Fruit fly (Drosophila melanogaster) whole organism, embryonic: ENCODE results near the gene CG32857.

ENCODE experiments used
- Abd-B ChIP-seq: fragments of 200-800 bp; sonication (Bioruptor generic); optimal IDR thresholded peaks from 2 replicates; lab custom pipeline; 2018; ENCODE audit warnings: missing biosample characterization, mild to moderate bottlenecking, missing genetic modification characterization, moderate library complexity
- Antp ChIP-seq: fragments of 200-800 bp; sonication (Bioruptor generic); optimal IDR thresholded peaks from 3 replicates; lab custom pipeline; 2016; ENCODE audit warnings: missing biosample characterization, missing genetic modification characterization
- Atf3 ChIP-seq: fragments of 200-800 bp; sonication (Bioruptor generic); optimal IDR thresholded peaks from 3 replicates; lab custom pipeline; 2016; ENCODE audit warnings: missing biosample characterization, missing genetic modification characterization
- CG12744 ChIP-seq: fragments of 200-800 bp; sonication (Bioruptor generic); optimal IDR thresholded peaks from 2 replicates; lab custom pipeline; 2016; ENCODE audit warnings: missing biosample characterization, missing genetic modification characterization
- CG13624 ChIP-seq: fragments of 200-800 bp; sonication (Bioruptor generic); optimal IDR thresholded peaks from 2 replicates; lab custom pipeline; 2016; ENCODE audit warnings: missing biosample characterization, missing genetic modification characterization
- CG14710 ChIP-seq: fragments of 200-800 bp; sonication (Bioruptor generic); optimal IDR thresholded peaks from 3 replicates; lab custom pipeline; 2019; ENCODE audit warnings: missing biosample characterization, mild to moderate bottlenecking, missing genetic modification characterization, moderate library complexity
- CG15073 ChIP-seq: fragments of 200-800 bp; sonication (Bioruptor generic); optimal IDR thresholded peaks from 2 replicates; lab custom pipeline; 2016; ENCODE audit warnings: missing biosample characterization, missing genetic modification characterization
- CG1529 ChIP-seq: fragments of 200-800 bp; sonication (Bioruptor generic); optimal IDR thresholded peaks from 3 replicates; lab custom pipeline; 2018; ENCODE audit warnings: missing biosample characterization, missing genetic modification characterization
- CG17328 ChIP-seq: fragments of 200-800 bp; sonication (Bioruptor generic); IDR thresholded peaks from 2 replicates; pipeline ENCODE4 v1.3.6; 2022; ENCODE audit warnings: missing biosample characterization, missing genetic modification characterization
- CG2120 ChIP-seq: fragments of 200-800 bp; sonication (Bioruptor generic); optimal IDR thresholded peaks from 3 replicates; lab custom pipeline; 2016; ENCODE audit warnings: missing biosample characterization, missing genetic modification characterization
- CG2199 ChIP-seq: fragments of 200-800 bp; sonication (Bioruptor generic); IDR thresholded peaks from 3 replicates; pipeline ENCODE4 v1.3.6; 2022; ENCODE audit warnings: missing biosample characterization, missing genetic modification characterization
- CG31365 ChIP-seq: fragments of 200-800 bp; sonication (Bioruptor generic); optimal IDR thresholded peaks from 2 replicates; lab custom pipeline; 2018; ENCODE audit warnings: missing biosample characterization, mild to moderate bottlenecking, missing genetic modification characterization
- CG33557 ChIP-seq: fragments of 200-800 bp; sonication (Bioruptor generic); optimal IDR thresholded peaks from 2 replicates; lab custom pipeline; 2019; ENCODE audit warnings: missing biosample characterization, mild to moderate bottlenecking, missing genetic modification characterization, moderate library complexity
- CG6689 ChIP-seq: fragments of 200-800 bp; sonication (Bioruptor generic); IDR thresholded peaks from 2 replicates; pipeline ENCODE4 v1.3.6; 2022; ENCODE audit warnings: missing biosample characterization, missing genetic modification characterization
- CG7928 ChIP-seq: fragments of 200-800 bp; sonication (Bioruptor generic); optimal IDR thresholded peaks from 2 replicates; lab custom pipeline; 2017; ENCODE audit warnings: missing biosample characterization, mild to moderate bottlenecking, missing genetic modification characterization
- CG8290 ChIP-seq, 3 experiments: fragments of 200-800 bp; sonication (Bioruptor generic); optimal IDR thresholded peaks; 2 replicates each; lab custom pipeline; 2016 to 2019; ENCODE audit warnings: missing biosample characterization in 3 of 3, missing genetic modification characterization in 3 of 3, mild to moderate bottlenecking in 2 of 3, moderate library complexity in 1 of 3
- CG9817 ChIP-seq: fragments of 200-800 bp; sonication (Bioruptor generic); optimal IDR thresholded peaks from 2 replicates; lab custom pipeline; 2018; ENCODE audit warnings: missing biosample characterization, mild to moderate bottlenecking, missing genetic modification characterization, moderate library complexity
- D19B ChIP-seq: fragments of 200-800 bp; sonication (Bioruptor generic); optimal IDR thresholded peaks from 2 replicates; lab custom pipeline; 2017; ENCODE audit warnings: missing biosample characterization, mild to moderate bottlenecking, missing genetic modification characterization
- Dek ChIP-seq: fragments of 200-800 bp; sonication (Bioruptor generic); optimal IDR thresholded peaks from 3 replicates; lab custom pipeline; 2019; ENCODE audit warnings: missing biosample characterization, mild to moderate bottlenecking, missing genetic modification characterization, moderate library complexity
- Dip2 ChIP-seq: fragments of 200-800 bp; sonication (Bioruptor generic); IDR thresholded peaks from 2 replicates; pipeline ENCODE4 v1.3.6; 2022; ENCODE audit warnings: missing biosample characterization, missing genetic modification characterization
- Dip3 ChIP-seq: fragments of 200-800 bp; sonication (Bioruptor generic); optimal IDR thresholded peaks from 3 replicates; lab custom pipeline; 2016; ENCODE audit warnings: missing biosample characterization, missing genetic modification characterization
- Doc3 ChIP-seq: fragments of 200-800 bp; sonication (Bioruptor generic); IDR thresholded peaks from 3 replicates; pipeline ENCODE4 v1.3.6; 2022; ENCODE audit warnings: missing biosample characterization, missing genetic modification characterization; ENCODE audit not compliant: partially characterized antibody
- Fer3 ChIP-seq: fragments of 200-800 bp; sonication (Bioruptor generic); optimal IDR thresholded peaks from 2 replicates; lab custom pipeline; 2018; ENCODE audit warnings: missing biosample characterization, mild to moderate bottlenecking, missing genetic modification characterization, moderate library complexity
- GATAe ChIP-seq: fragments of 200-800 bp; sonication (Bioruptor generic); conservative IDR thresholded peaks from 2 replicates; pipeline ENCODE4 v1.3.6; 2022; ENCODE audit warnings: missing biosample characterization, missing genetic modification characterization
- PHDP ChIP-seq: fragments of 200-800 bp; sonication (Bioruptor generic); optimal IDR thresholded peaks from 3 replicates; lab custom pipeline; 2018; ENCODE audit warnings: missing biosample characterization, mild to moderate bottlenecking, missing genetic modification characterization, moderate library complexity
- Sox100B ChIP-seq: fragments of 200-800 bp; sonication (Bioruptor generic); optimal IDR thresholded peaks from 3 replicates; lab custom pipeline; 2018; ENCODE audit warnings: missing biosample characterization, mild to moderate bottlenecking, missing genetic modification characterization
- Sry-δ ChIP-seq: fragments of 200-800 bp; sonication (Bioruptor generic); optimal IDR thresholded peaks from 2 replicates; lab custom pipeline; 2016; ENCODE audit warnings: missing biosample characterization, missing genetic modification characterization
- Ssrp ChIP-seq: fragments of 200-800 bp; sonication (Bioruptor generic); optimal IDR thresholded peaks from 2 replicates; lab custom pipeline; 2018; ENCODE audit warnings: missing biosample characterization, mild to moderate bottlenecking, missing genetic modification characterization, moderate library complexity
- Taf1 ChIP-seq: fragments of 200-800 bp; sonication (Bioruptor generic); IDR thresholded peaks from 2 replicates; pipeline ENCODE4 v1.3.6; 2022; ENCODE audit warnings: missing biosample characterization, missing genetic modification characterization
- Usf ChIP-seq: fragments of 200-800 bp; sonication (Bioruptor generic); optimal IDR thresholded peaks from 2 replicates; lab custom pipeline; 2017; ENCODE audit warnings: missing genotype, missing biosample characterization, missing genetic modification characterization
- Xrp1 ChIP-seq: fragments of 200-800 bp; sonication (Bioruptor generic); IDR thresholded peaks from 2 replicates; pipeline ENCODE4 v1.3.6; 2022; ENCODE audit warnings: missing biosample characterization, missing genetic modification characterization
- ems ChIP-seq: fragments of 200-800 bp; sonication (Bioruptor generic); optimal IDR thresholded peaks from 3 replicates; lab custom pipeline; 2016; ENCODE audit warnings: missing biosample characterization, missing genetic modification characterization
- fd102C ChIP-seq: fragments of 200-800 bp; sonication (Bioruptor generic); optimal IDR thresholded peaks from 2 replicates; lab custom pipeline; 2018; ENCODE audit warnings: missing biosample characterization, mild to moderate bottlenecking, missing genetic modification characterization, moderate library complexity
- grn ChIP-seq: fragments of 200-800 bp; sonication (Bioruptor generic); optimal IDR thresholded peaks from 3 replicates; lab custom pipeline; 2017; ENCODE audit warnings: missing biosample characterization, missing genetic modification characterization
- hth ChIP-seq: fragments of >200 bp; optimal IDR thresholded peaks from 2 replicates; lab custom pipeline; 2017; ENCODE audit warnings: inconsistent platforms
- inv ChIP-seq: fragments of 200-800 bp; sonication (Bioruptor generic); IDR thresholded peaks from 2 replicates; pipeline ENCODE4 v1.3.6; 2022; ENCODE audit warnings: missing biosample characterization, missing genetic modification characterization; ENCODE audit not compliant: partially characterized antibody
- ken ChIP-seq: fragments of 200-800 bp; sonication (Bioruptor generic); IDR thresholded peaks from 3 replicates; pipeline ENCODE4 v1.3.6; 2022; ENCODE audit warnings: missing biosample characterization, missing genetic modification characterization
- oc ChIP-seq: fragments of 200-800 bp; sonication (Bioruptor generic); optimal IDR thresholded peaks from 2 replicates; lab custom pipeline; 2018; ENCODE audit warnings: missing biosample characterization, mild to moderate bottlenecking, missing genetic modification characterization, moderate library complexity
- onecut ChIP-seq: fragments of 200-800 bp; sonication (Bioruptor generic); IDR thresholded peaks from 2 replicates; pipeline ENCODE4 v1.3.6; 2022; ENCODE audit warnings: missing biosample characterization, missing genetic modification characterization
- p53 ChIP-seq: fragments of 200-800 bp; sonication (Bioruptor generic); optimal IDR thresholded peaks from 2 replicates; lab custom pipeline; 2016; ENCODE audit warnings: missing biosample characterization, missing genetic modification characterization
- pita ChIP-seq: fragments of 200-800 bp; sonication (Bioruptor generic); optimal IDR thresholded peaks from 2 replicates; lab custom pipeline; 2017; ENCODE audit warnings: missing biosample characterization, mild to moderate bottlenecking, missing genetic modification characterization
- pnt ChIP-seq: fragments of 200-800 bp; sonication (Bioruptor generic); optimal IDR thresholded peaks from 3 replicates; lab custom pipeline; 2016; ENCODE audit warnings: missing biosample characterization, missing genetic modification characterization
- rib ChIP-seq: fragments of 200-800 bp; sonication (Bioruptor generic); IDR thresholded peaks from 2 replicates; pipeline ENCODE4 v1.3.6; 2022; ENCODE audit warnings: missing biosample characterization, missing genetic modification characterization
- row ChIP-seq: fragments of 200-800 bp; sonication (Bioruptor generic); IDR thresholded peaks from 3 replicates; pipeline ENCODE4 v1.3.6; 2022; ENCODE audit warnings: missing biosample characterization, missing genetic modification characterization
- sc ChIP-seq, 3 experiments: fragments of >200 bp in 2 of 3; fragments of 200-800 bp in 1 of 3; sonication (Bioruptor generic) in 1 of 3; optimal IDR thresholded peaks; 2 replicates in 2 of 3; 3 replicates in 1 of 3; lab custom pipeline; 2017; ENCODE audit warnings: mild to moderate bottlenecking in 1 of 3, missing biosample characterization in 1 of 3, missing genetic modification characterization in 1 of 3, missing genetic modification reagents in 1 of 3
- sna ChIP-seq: fragments of 200-800 bp; sonication (Bioruptor generic); IDR thresholded peaks from 2 replicates; pipeline ENCODE4 v1.3.6; 2022; ENCODE audit warnings: missing biosample characterization, missing genetic modification characterization; ENCODE audit not compliant: partially characterized antibody
- ssp ChIP-seq: fragments of 200-800 bp; sonication (Bioruptor generic); IDR thresholded peaks from 2 replicates; pipeline ENCODE4 v1.3.6; 2022; ENCODE audit warnings: missing biosample characterization, missing genetic modification characterization
- tap ChIP-seq: fragments of 200-800 bp; optimal IDR thresholded peaks from 3 replicates; lab custom pipeline; 2019; ENCODE audit warnings: missing biosample characterization, mild to moderate bottlenecking, missing genetic modification characterization, moderate library complexity
- ttk ChIP-seq: fragments of 200-800 bp; sonication (Bioruptor generic); IDR thresholded peaks from 2 replicates; pipeline ENCODE4 v2.1.2; 2022; ENCODE audit warnings: missing biosample characterization, missing genetic modification characterization
- usp ChIP-seq: fragments of >200 bp; optimal IDR thresholded peaks from 2 replicates; lab custom pipeline; 2017; ENCODE audit warnings: missing biosample characterization, missing genetic modification characterization
- zfh1 ChIP-seq: fragments of 200-800 bp; sonication (Bioruptor generic); IDR thresholded peaks from 3 replicates; pipeline ENCODE4 v1.3.6; 2022; ENCODE audit warnings: missing biosample characterization, missing genetic modification characterization

The CG32857 gene

dm6 chrX:21593907-21594306, 23.5 kb downstream of the CG32857 start (continued):
- peak; percentile 56 for TF ChIP-seq Dip3 (GFP tag; lab: Kevin White, UChicago)
- TF ChIP-seq CG14710 (tag; lab: Kevin White, UChicago) = peak; percentile 90
- TF ChIP-seq Dek (tag; lab: Kevin White, UChicago) = peak; percentile 49
- peak; percentile 82 for TF ChIP-seq Abd-B (GFP tag; lab: Kevin White, UChicago)
- no peak; the same call in 1 of the 2 replicates for TF ChIP-seq GATAe (GFP tag; lab: Robert Waterston, UW)
- TF ChIP-seq Sox100B = peak; percentile 75
- TF ChIP-seq CG31365 (tag; lab: Kevin White, UChicago) = peak; percentile 33
- peak; percentile 91 for TF ChIP-seq Antp (GFP tag; lab: Kevin White, UChicago)
- peak; percentile 74 for TF ChIP-seq fd102C (GFP tag; lab: Kevin White, UChicago)
- peak; percentile 78 for TF ChIP-seq ssp
- TF ChIP-seq CG17328 = peak; percentile 82
- TF ChIP-seq CG9817 (tag; lab: Kevin White, UChicago) = peak; percentile 77
- TF ChIP-seq ems (GFP tag; lab: Kevin White, UChicago) = peak; percentile 69
- TF ChIP-seq CG12744 (GFP tag; lab: Kevin White, UChicago) = peak; percentile 63
- peak; percentile 84 for TF ChIP-seq CG6689
- peak; percentile 76; the same call in 2 of the 3 replicates for TF ChIP-seq CG2199 (GFP tag; lab: Robert Waterston, UW)
- TF ChIP-seq grn = no peak
- peak; percentile 43 for TF ChIP-seq CG33557 (GFP tag; lab: Kevin White, UChicago)
- peak; percentile 66 for TF ChIP-seq CG13624 (GFP tag; lab: Kevin White, UChicago)
- TF ChIP-seq row (GFP tag; lab: Robert Waterston, UW) = peak; percentile 85
- TF ChIP-seq CG7928 (GFP tag; lab: Kevin White, UChicago) = no peak
- peak; percentile 78 for TF ChIP-seq PHDP
- peak; percentile 41 for TF ChIP-seq CG8290 (GFP tag; optimal IDR thresholded peaks at IDR 0.05; lab: Kevin White, UChicago)
- peak in 1 of 2 experiments; percentile 82 for TF ChIP-seq CG8290 (tag; optimal IDR thresholded peaks at IDR 0.05; lab: Kevin White, UChicago)
- no peak for TF ChIP-seq hth (lab: Kevin White, UChicago)
- TF ChIP-seq Ssrp (tag; lab: Kevin White, UChicago) = peak; percentile 83
- TF ChIP-seq ttk (GFP tag; lab: Robert Waterston, UW) = peak; percentile 75
- TF ChIP-seq oc (tag; lab: Kevin White, UChicago) = peak; percentile 66
- peak; percentile 60; the same call in 1 of the 2 replicates for TF ChIP-seq Taf1 (GFP tag; lab: Robert Waterston, UW)
- TF ChIP-seq inv (GFP tag; lab: Robert Waterston, UW) = no peak
- no peak for TF ChIP-seq sna (GFP tag; lab: Robert Waterston, UW)
- TF ChIP-seq D19B (GFP tag; lab: Kevin White, UChicago) = peak; percentile 26
- no peak for TF ChIP-seq Doc3 (GFP tag; lab: Robert Waterston, UW)
- peak; percentile 91 for TF ChIP-seq zfh1 (GFP tag; lab: Robert Waterston, UW)
- no peak for TF ChIP-seq rib (GFP tag; lab: Robert Waterston, UW)
- peak; percentile 92 for TF ChIP-seq Xrp1 (GFP tag; lab: Robert Waterston, UW)
- peak; percentile 70 for TF ChIP-seq CG1529 (GFP tag; lab: Kevin White, UChicago)
- peak; percentile 67 for TF ChIP-seq Atf3
- TF ChIP-seq sc (optimal IDR thresholded peaks at IDR 0.05; lab: Kevin White, UChicago) = no peak
- peak; percentile 84 for TF ChIP-seq sc (GFP tag; optimal IDR thresholded peaks at IDR 0.05; lab: Kevin White, UChicago)
- peak; percentile 82 for TF ChIP-seq tap (tag; lab: Kevin White, UChicago)
- peak; percentile 65 for TF ChIP-seq Usf (GFP tag; lab: Kevin White, UChicago)
- peak; percentile 13 for TF ChIP-seq CG15073 (GFP tag; lab: Kevin White, UChicago)
- TF ChIP-seq onecut (GFP tag; lab: Robert Waterston, UW) = peak; percentile 79
- TF ChIP-seq Dip2 = no peak
- TF ChIP-seq usp (GFP tag; lab: Kevin White, UChicago) = no peak
- peak; percentile 82 for TF ChIP-seq ken
- no peak for TF ChIP-seq pita
- peak; percentile 73 for TF ChIP-seq Fer3 (tag; lab: Kevin White, UChicago)
- TF ChIP-seq CG2120 (GFP tag; lab: Kevin White, UChicago) = peak; percentile 57
- TF ChIP-seq p53 (GFP tag; lab: Kevin White, UChicago) = peak; percentile 63
- TF ChIP-seq pnt (GFP tag; lab: Kevin White, UChicago) = peak; percentile 94
- peak; percentile 32 for TF ChIP-seq Sry-δ (GFP tag; lab: Kevin White, UChicago)
